Worm (Caenorhabditis elegans) whole organism, midembryonic: ENCODE measurements around the gene F40G9.19.

Experiments
- T22C8.4 ChIP-seq: fragments of 200-800 bp; sonication (Bioruptor generic); IDR thresholded peaks from 2 replicates; pipeline ENCODE4 v1.3.6; 2022; ENCODE audit warnings: missing genetic modification characterization, missing compliant biosample characterization
- cog-1 ChIP-seq: sonication (generic microtip); optimal IDR thresholded peaks from 2 replicates; lab custom pipeline; 2016; ENCODE audit warnings: missing genetic modification characterization, missing compliant biosample characterization
- flt-1 ChIP-seq: fragments of 200-800 bp; sonication (Bioruptor generic); IDR thresholded peaks from 2 replicates; pipeline ENCODE4 v1.3.6; 2022; ENCODE audit warnings: missing genetic modification characterization, missing compliant biosample characterization
- klf-2 ChIP-seq: fragments of 200-800 bp; sonication (Bioruptor generic); conservative IDR thresholded peaks from 2 replicates; pipeline ENCODE4 v1.3.6; 2022; ENCODE audit warnings: missing genetic modification reagents, missing genetic modification characterization, missing compliant biosample characterization
- med-1 ChIP-seq: sonication (generic microtip); optimal IDR thresholded peaks from 2 replicates; lab custom pipeline; 2017; ENCODE audit warnings: missing genetic modification characterization, mild to moderate bottlenecking, missing compliant biosample characterization, antibody characterized with exemption, missing genetic modification reagents; ENCODE audit not compliant: insufficient read depth
- ref-1 ChIP-seq: fragments of 200-800 bp; sonication (Bioruptor generic); conservative IDR thresholded peaks from 2 replicates; pipeline ENCODE4 v1.3.6; 2022; ENCODE audit warnings: missing genetic modification reagents, missing genetic modification characterization, missing compliant biosample characterization
- tab-1 ChIP-seq: fragments of 200-800 bp; sonication (Bioruptor generic); IDR thresholded peaks from 2 replicates; pipeline ENCODE4 v1.3.6; 2022; ENCODE audit warnings: missing genetic modification characterization, missing compliant biosample characterization
- ztf-23 ChIP-seq: fragments of 200-800 bp; sonication (Bioruptor generic); IDR thresholded peaks from 2 replicates; pipeline ENCODE4 v1.3.6; 2022; ENCODE audit warnings: missing genetic modification reagents, missing genetic modification characterization, missing compliant biosample characterization
- ztf-29 ChIP-seq: fragments of 200-800 bp; sonication (Bioruptor generic); IDR thresholded peaks from 2 replicates; pipeline ENCODE4 v1.3.6; 2022; ENCODE audit warnings: missing genetic modification reagents, missing genetic modification characterization, missing compliant biosample characterization

ce11 chrIII:182080-182479 is 8.5 kb downstream of the F40G9.19 start, which contains the start of gene F40G9.15:
- no peak for TF ChIP-seq klf-2 (GFP tag; lab: Robert Waterston, UW)
- no peak for TF ChIP-seq T22C8.4
- no peak for TF ChIP-seq flt-1 (GFP tag; lab: Robert Waterston, UW)
- TF ChIP-seq ref-1 = no peak
- no peak for TF ChIP-seq tab-1 (GFP tag; lab: Robert Waterston, UW)
- no peak for TF ChIP-seq med-1 (GFP tag; lab: Kevin White, UChicago)
- TF ChIP-seq ztf-29 (GFP tag; lab: Robert Waterston, UW) = no peak
- TF ChIP-seq ztf-23 = no peak
- TF ChIP-seq cog-1 (tag; lab: Kevin White, UChicago) = no peak
